Fruit fly (Drosophila melanogaster) whole organism, pupa: ENCODE data around the gene CG12728.
"Not testable (repeated sequence)": the region's sequence is repeated elsewhere in the genome, so short reads cannot be mapped to it uniquely, and the experiment has no call there.

ENCODE experiments used
- CG10348 ChIP-seq: fragments of 200-800 bp; sonication (Bioruptor generic); IDR thresholded peaks from 2 replicates; pipeline ENCODE4 v1.3.6; 2022; ENCODE audit warnings: missing biosample characterization, missing genetic modification characterization
- CG12605 ChIP-seq: fragments of 200-800 bp; sonication (Bioruptor generic); IDR thresholded peaks from 2 replicates; pipeline ENCODE4 v1.3.6; 2022; ENCODE audit warnings: missing biosample characterization, missing genetic modification characterization
- CG13204 ChIP-seq: fragments of 200-800 bp; sonication (Bioruptor generic); optimal IDR thresholded peaks from 2 replicates; lab custom pipeline; 2018; ENCODE audit warnings: missing biosample characterization, mild to moderate bottlenecking, missing genetic modification characterization, moderate library complexity
- CG14655 ChIP-seq: fragments of 200-800 bp; sonication (Bioruptor generic); optimal IDR thresholded peaks from 3 replicates; lab custom pipeline; 2017; ENCODE audit warnings: mild to moderate bottlenecking, missing biosample characterization, missing genetic modification reagents, missing genetic modification characterization
- CG15710 ChIP-seq: fragments of 200-800 bp; sonication (Bioruptor generic); optimal IDR thresholded peaks from 2 replicates; lab custom pipeline; 2018; ENCODE audit warnings: missing biosample characterization, mild to moderate bottlenecking, missing genetic modification characterization, moderate library complexity
- CG17806 ChIP-seq: fragments of 200-800 bp; sonication (Bioruptor generic); optimal IDR thresholded peaks from 2 replicates; lab custom pipeline; 2018; ENCODE audit warnings: missing biosample characterization, mild to moderate bottlenecking, missing genetic modification characterization, moderate library complexity
- CG32121 ChIP-seq: fragments of 200-800 bp; sonication (Bioruptor generic); IDR thresholded peaks from 2 replicates; pipeline ENCODE4 v1.3.6; 2022; ENCODE audit warnings: missing biosample characterization, missing genetic modification characterization
- CG34367 ChIP-seq: fragments of 200-800 bp; sonication (Bioruptor generic); optimal IDR thresholded peaks from 2 replicates; lab custom pipeline; 2018; ENCODE audit warnings: missing biosample characterization, mild to moderate bottlenecking, missing genetic modification characterization
- CG4496 ChIP-seq: fragments of 200-800 bp; sonication (Bioruptor generic); IDR thresholded peaks from 3 replicates; pipeline ENCODE4 v1.3.6; 2022; ENCODE audit warnings: missing biosample characterization, missing genetic modification characterization
- CG8159 ChIP-seq: fragments of 200-800 bp; sonication (Bioruptor generic); optimal IDR thresholded peaks from 3 replicates; lab custom pipeline; 2018; ENCODE audit warnings: missing biosample characterization, mild to moderate bottlenecking, missing genetic modification characterization, moderate library complexity
- CG8301 ChIP-seq: fragments of 200-800 bp; sonication (Bioruptor generic); optimal IDR thresholded peaks from 2 replicates; lab custom pipeline; 2018; ENCODE audit warnings: missing biosample characterization, mild to moderate bottlenecking, missing genetic modification characterization
- CG9948 ChIP-seq: fragments of 200-800 bp; sonication (Bioruptor generic); optimal IDR thresholded peaks from 2 replicates; lab custom pipeline; 2018; ENCODE audit warnings: missing biosample characterization, mild to moderate bottlenecking, missing genetic modification characterization, moderate library complexity
- D1 ChIP-seq: fragments of 200-800 bp; sonication (Bioruptor generic); optimal IDR thresholded peaks from 2 replicates; lab custom pipeline; 2018; ENCODE audit warnings: missing biosample characterization, mild to moderate bottlenecking, missing genetic modification characterization, moderate library complexity
- EcR ChIP-seq: fragments of 200-800 bp; sonication (Bioruptor generic); optimal IDR thresholded peaks from 3 replicates; lab custom pipeline; 2019; ENCODE audit warnings: missing biosample characterization, missing genetic modification characterization, mild to moderate bottlenecking, moderate library complexity, missing genetic modification reagents
- Ets98B ChIP-seq: fragments of 200-800 bp; sonication (Bioruptor generic); IDR thresholded peaks from 2 replicates; pipeline ENCODE4 v1.3.6; 2022; ENCODE audit warnings: missing biosample characterization, missing genetic modification characterization
- Pif1A ChIP-seq: fragments of 200-800 bp; sonication (Bioruptor generic); optimal IDR thresholded peaks from 3 replicates; lab custom pipeline; 2016; ENCODE audit warnings: missing biosample characterization, missing genetic modification characterization
- Pif1B ChIP-seq: fragments of 200-800 bp; sonication (Bioruptor generic); optimal IDR thresholded peaks from 3 replicates; lab custom pipeline; 2016; ENCODE audit warnings: missing biosample characterization, missing genetic modification characterization
- Snoo ChIP-seq: fragments of 200-800 bp; sonication (Bioruptor generic); optimal IDR thresholded peaks from 3 replicates; lab custom pipeline; 2017; ENCODE audit warnings: missing biosample characterization, mild to moderate bottlenecking, missing genetic modification characterization, inconsistent platforms
- fd96Ca ChIP-seq: fragments of 200-800 bp; sonication (Bioruptor generic); IDR thresholded peaks from 3 replicates; pipeline ENCODE4 v1.3.6; 2022; ENCODE audit warnings: missing biosample characterization, missing genetic modification characterization
- gl ChIP-seq: fragments of 200-800 bp; sonication (Bioruptor generic); optimal IDR thresholded peaks from 2 replicates; lab custom pipeline; 2018; ENCODE audit warnings: missing biosample characterization, mild to moderate bottlenecking, missing genetic modification characterization
- rn ChIP-seq: fragments of 200-800 bp; sonication (Bioruptor generic); IDR thresholded peaks from 2 replicates; pipeline ENCODE4 v1.3.6; 2022; ENCODE audit warnings: missing biosample characterization, missing genetic modification characterization

CG12728 gene

dm6 chrX:5942306-5942705, at the start of gene CG12728:
TSS of gene CG12728 (plus strand) at chrX:5942606.
- not testable (repeated sequence) for TF ChIP-seq CG12605 (GFP tag; lab: Robert Waterston, UW); CG8159; CG13204 (GFP tag; lab: Kevin White, UChicago)

- no peak for TF ChIP-seq fd96Ca
- no peak for TF ChIP-seq CG9948 (tag; lab: Kevin White, UChicago)
- TF ChIP-seq EcR (GFP tag; lab: Kevin White, UChicago) = no peak
- no peak for TF ChIP-seq Pif1B (GFP tag; lab: Kevin White, UChicago)
- no peak for TF ChIP-seq CG4496 (GFP tag; lab: Robert Waterston, UW)
- no peak for TF ChIP-seq rn (GFP tag; lab: Robert Waterston, UW)
- TF ChIP-seq Pif1A = no peak
- no peak for TF ChIP-seq CG34367 (tag; lab: Kevin White, UChicago)
- no peak for TF ChIP-seq gl (tag; lab: Kevin White, UChicago)
Measured at dm6 chrX:5893165-5893564, 49.2 kb upstream of the CG12728 start.

- no peak for TF ChIP-seq rn (GFP tag; lab: Robert Waterston, UW)
- no peak for TF ChIP-seq CG13204 (GFP tag; lab: Kevin White, UChicago)
- TF ChIP-seq Pif1B (GFP tag; lab: Kevin White, UChicago) = peak; percentile 38
- TF ChIP-seq CG14655 = peak; percentile 33
- peak; percentile 29 for TF ChIP-seq CG8301 (tag; lab: Kevin White, UChicago)
- 0 out of 2 replicates have a peak, but pooled peaks have one; percentile 31 for TF ChIP-seq Ets98B (GFP tag; lab: Robert Waterston, UW)
- TF ChIP-seq CG34367 (tag; lab: Kevin White, UChicago) = peak; percentile 24
- peak; percentile 4 for TF ChIP-seq CG9948 (tag; lab: Kevin White, UChicago)
- TF ChIP-seq CG10348 (GFP tag; lab: Robert Waterston, UW) = no peak
- TF ChIP-seq D1 = no peak
- peak; percentile 42 for TF ChIP-seq CG8159
- TF ChIP-seq Pif1A = peak; percentile 15
- peak; percentile 3 for TF ChIP-seq CG17806 (tag; lab: Kevin White, UChicago)
- 0 out of 3 replicates have a peak, but pooled peaks have one; percentile 25 for TF ChIP-seq CG4496 (GFP tag; lab: Robert Waterston, UW)
Measured at dm6 chrX:5894529-5895487, 47.6 kb upstream of the CG12728 start.

dm6 chrX:5895821-5896550, 46.4 kb upstream of the CG12728 start:
- TF ChIP-seq CG13204 (GFP tag; lab: Kevin White, UChicago) (peak; percentile 98), Snoo (tag; lab: Kevin White, UChicago) (peak; percentile 97), CG8301 (tag; lab: Kevin White, UChicago) (peak; percentile 99), CG9948 (tag; lab: Kevin White, UChicago) (peak; percentile 99), CG14655 (peak; percentile 99), Ets98B (GFP tag; lab: Robert Waterston, UW) (peak; percentile 99), Pif1A (peak; percentile 99), CG8159 (peak; percentile 99), D1 (peak; percentile 88), CG17806 (tag; lab: Kevin White, UChicago) (peak; percentile 99), CG12605 (GFP tag; lab: Robert Waterston, UW) (peak; percentile 98), EcR (GFP tag; lab: Kevin White, UChicago) (peak; percentile 82), rn (GFP tag; lab: Robert Waterston, UW) (peak; percentile 98), CG34367 (tag; lab: Kevin White, UChicago) (peak; percentile 99), CG10348 (GFP tag; lab: Robert Waterston, UW) (peak; percentile 94), gl (tag; lab: Kevin White, UChicago) (peak; percentile 98), fd96Ca (peak; percentile 99), CG4496 (GFP tag; lab: Robert Waterston, UW) (peak; percentile 99), Pif1B (GFP tag; lab: Kevin White, UChicago) (peak; percentile 98), CG32121 (GFP tag; lab: Robert Waterston, UW) (peak; percentile 99), CG15710 (peak; percentile 99)

dm6 chrX:5896809-5897700, 45.4 kb upstream of the CG12728 start:
- peak; percentile 62; the same call in 1 of the 3 replicates for TF ChIP-seq fd96Ca
- peak; percentile 25; the same call in 1 of the 2 replicates for TF ChIP-seq CG32121 (GFP tag; lab: Robert Waterston, UW)
- peak; percentile 51 for TF ChIP-seq CG17806 (tag; lab: Kevin White, UChicago)
- TF ChIP-seq Pif1B (GFP tag; lab: Kevin White, UChicago) = no peak
- peak; percentile 75 for TF ChIP-seq CG4496 (GFP tag; lab: Robert Waterston, UW)
- TF ChIP-seq Ets98B (GFP tag; lab: Robert Waterston, UW) = peak; percentile 73
- TF ChIP-seq CG8301 (tag; lab: Kevin White, UChicago) = peak; percentile 54
- TF ChIP-seq Snoo (tag; lab: Kevin White, UChicago) = peak; percentile 16
- TF ChIP-seq CG9948 (tag; lab: Kevin White, UChicago) = peak; percentile 17
- TF ChIP-seq CG13204 (GFP tag; lab: Kevin White, UChicago) = no peak
- no peak for TF ChIP-seq EcR (GFP tag; lab: Kevin White, UChicago)
- TF ChIP-seq CG15710 = peak; percentile 36
- TF ChIP-seq Pif1A = peak; percentile 10
- TF ChIP-seq CG10348 (GFP tag; lab: Robert Waterston, UW) = no peak
- TF ChIP-seq CG14655 = peak; percentile 50
- TF ChIP-seq rn (GFP tag; lab: Robert Waterston, UW) = no peak
- peak; percentile 25 for TF ChIP-seq gl (tag; lab: Kevin White, UChicago)
- TF ChIP-seq CG34367 (tag; lab: Kevin White, UChicago) = peak; percentile 54
- peak; percentile 44; the same call in 1 of the 2 replicates for TF ChIP-seq CG12605 (GFP tag; lab: Robert Waterston, UW)
- TF ChIP-seq D1 = no peak
- TF ChIP-seq CG8159 = peak; percentile 52
